Worm (Caenorhabditis elegans) whole organism, L3 larva: Measurements from ENCODE around the gene hot-8.

Experiments used
- aly-2 ChIP-seq: fragments of 150-350 bp; optimal IDR thresholded peaks from 2 replicates; lab custom pipeline; 2014; ENCODE audit warnings: missing biosample characterization, missing genetic modification characterization
- ceh-16 ChIP-seq: sonication (generic microtip); optimal IDR thresholded peaks from 2 replicates; lab custom pipeline; 2017; ENCODE audit warnings: missing biosample characterization, missing genetic modification characterization
- egl-5 ChIP-seq: fragments of 150-350 bp; optimal IDR thresholded peaks from 2 replicates; lab custom pipeline; 2017; ENCODE audit warnings: missing biosample characterization, missing genetic modification reagents, missing genetic modification characterization, inconsistent platforms
- nhr-237 ChIP-seq: fragments of 150-350 bp; optimal IDR thresholded peaks from 2 replicates; lab custom pipeline; 2014; ENCODE audit warnings: missing biosample characterization, missing genetic modification characterization
- pha-4 ChIP-seq: fragments of 150-350 bp; optimal IDR thresholded peaks from 2 replicates; lab custom pipeline; 2014; ENCODE audit warnings: missing biosample characterization, missing genetic modification reagents, missing genetic modification characterization
- unc-39 ChIP-seq: sonication (generic microtip); optimal IDR thresholded peaks from 4 replicates; lab custom pipeline; 2017; ENCODE audit warnings: missing biosample characterization, missing genetic modification characterization
- unc-62 ChIP-seq: fragments of 150-350 bp; sonication (generic microtip); optimal IDR thresholded peaks from 4 replicates; lab custom pipeline; 2014; ENCODE audit warnings: missing biosample characterization, missing genetic modification reagents, missing genetic modification characterization

DNA sequence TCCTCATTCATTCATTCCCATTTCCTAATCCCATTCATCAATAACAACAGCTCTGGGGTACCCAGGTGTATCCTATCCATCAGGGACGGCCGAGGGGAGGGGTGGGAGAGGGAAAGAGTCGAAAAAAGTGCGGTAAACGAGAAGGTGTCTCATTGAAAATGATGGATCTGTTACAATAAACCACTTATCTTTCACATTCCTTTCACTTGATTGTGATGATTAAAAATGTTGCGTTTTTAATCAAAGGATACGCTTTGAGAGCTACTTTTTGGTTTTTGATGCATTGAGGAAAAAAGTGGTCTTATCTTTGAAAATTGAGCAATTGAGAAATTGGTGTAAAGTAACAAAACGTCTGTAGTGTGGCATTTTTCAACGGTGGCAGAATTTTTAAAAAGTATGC, 3.2 kb downstream of the hot-8 start:
- TF ChIP-seq unc-62 (GFP tag; lab: Kevin White, UChicago) (no peak), ceh-16 (tag; lab: Kevin White, UChicago) (no peak), aly-2 (no peak), pha-4 (tag; lab: Kevin White, UChicago) (no peak), egl-5 (no peak), unc-39 (no peak), nhr-237 (tag; lab: Kevin White, UChicago) (no peak)
